Fruit fly (Drosophila melanogaster) whole organism, adult: ENCODE results near the gene Efr.
A peak's percentile ranks its signal among the peaks of the same experiment; 100 is the strongest.

Source experiments
- CG11617 ChIP-seq: fragments of 200-800 bp; sonication (Bioruptor generic); optimal IDR thresholded peaks from 2 replicates; lab custom pipeline; 2017; ENCODE audit warnings: mild to moderate bottlenecking, missing biosample characterization, missing genetic modification reagents, missing genetic modification characterization
- CG12768 ChIP-seq: fragments of 200-800 bp; sonication (Bioruptor generic); optimal IDR thresholded peaks from 2 replicates; lab custom pipeline; 2017; ENCODE audit warnings: missing biosample characterization, missing genetic modification characterization, mild to moderate bottlenecking, moderate library complexity, missing genetic modification reagents
- CG14711 ChIP-seq: fragments of 200-800 bp; sonication (Bioruptor generic); optimal IDR thresholded peaks from 2 replicates; lab custom pipeline; 2018; ENCODE audit warnings: missing biosample characterization, mild to moderate bottlenecking, missing genetic modification characterization, moderate library complexity
- CG1620 ChIP-seq: fragments of 200-800 bp; sonication (Bioruptor generic); optimal IDR thresholded peaks from 2 replicates; lab custom pipeline; 2016; ENCODE audit warnings: missing biosample characterization, missing genetic modification characterization
- CG33017 ChIP-seq: fragments of 200-800 bp; sonication (Bioruptor generic); optimal IDR thresholded peaks from 2 replicates; lab custom pipeline; 2018; ENCODE audit warnings: missing biosample characterization, mild to moderate bottlenecking, missing genetic modification characterization, moderate library complexity
- CG5204 ChIP-seq: fragments of 200-800 bp; sonication (Bioruptor generic); optimal IDR thresholded peaks from 2 replicates; lab custom pipeline; 2016; ENCODE audit warnings: missing biosample characterization, missing genetic modification characterization
- CG7045 ChIP-seq: fragments of 200-800 bp; sonication (Bioruptor generic); optimal IDR thresholded peaks from 2 replicates; lab custom pipeline; 2017; ENCODE audit warnings: missing biosample characterization, mild to moderate bottlenecking, missing genetic modification characterization
- CG7101 ChIP-seq: fragments of 200-800 bp; sonication (Bioruptor generic); optimal IDR thresholded peaks from 2 replicates; lab custom pipeline; 2018; ENCODE audit warnings: missing biosample characterization, mild to moderate bottlenecking, missing genetic modification characterization, moderate library complexity
- Clk ChIP-seq: fragments of 200-800 bp; sonication (Bioruptor generic); optimal IDR thresholded peaks from 2 replicates; lab custom pipeline; 2017; ENCODE audit warnings: missing biosample characterization, missing genetic modification characterization
- Crg-1 ChIP-seq: fragments of 200-800 bp; sonication (Bioruptor generic); optimal IDR thresholded peaks from 2 replicates; lab custom pipeline; 2016; ENCODE audit warnings: missing biosample characterization, missing genetic modification characterization
- Hr96 ChIP-seq: fragments of 200-800 bp; sonication (Bioruptor generic); optimal IDR thresholded peaks from 2 replicates; lab custom pipeline; 2016; ENCODE audit warnings: missing biosample characterization, missing genetic modification characterization
- Mnt ChIP-seq: fragments of 200-800 bp; sonication (Bioruptor generic); optimal IDR thresholded peaks from 2 replicates; lab custom pipeline; 2016; ENCODE audit warnings: missing biosample characterization, mild to moderate bottlenecking, missing genetic modification characterization
- bab1 ChIP-seq: fragments of 200-800 bp; sonication (Bioruptor generic); optimal IDR thresholded peaks from 3 replicates; lab custom pipeline; 2019; ENCODE audit warnings: missing biosample characterization, mild to moderate bottlenecking, missing genetic modification characterization, moderate library complexity
- cic ChIP-seq: fragments of 200-800 bp; sonication (Bioruptor generic); optimal IDR thresholded peaks from 2 replicates; lab custom pipeline; 2017; ENCODE audit warnings: missing biosample characterization, mild to moderate bottlenecking, missing genetic modification characterization, moderate library complexity
- cnc ChIP-seq, 2 experiments: fragments of >200 bp; optimal IDR thresholded peaks; 2 replicates each; lab custom pipeline; 2017
- kay ChIP-seq: fragments of 200-800 bp; sonication (Bioruptor generic); peaks from one replicate; lab custom pipeline; 2016; ENCODE audit warnings: missing biosample characterization, missing genetic modification characterization, borderline replicate concordance
- ovo ChIP-seq: fragments of 200-800 bp; sonication (Bioruptor generic); optimal IDR thresholded peaks from 2 replicates; lab custom pipeline; 2016; ENCODE audit warnings: missing biosample characterization, missing genetic modification characterization
- pad ChIP-seq: fragments of 200-800 bp; sonication (Bioruptor generic); optimal IDR thresholded peaks from 3 replicates; lab custom pipeline; 2017; ENCODE audit warnings: missing biosample characterization, missing genetic modification characterization, mild to moderate bottlenecking, moderate library complexity, missing genetic modification reagents
- tj ChIP-seq: fragments of 200-800 bp; sonication (Bioruptor generic); optimal IDR thresholded peaks from 3 replicates; lab custom pipeline; 2017; ENCODE audit warnings: missing biosample characterization, mild to moderate bottlenecking, missing genetic modification characterization, moderate library complexity
- toe ChIP-seq: fragments of 200-800 bp; sonication (Bioruptor generic); optimal IDR thresholded peaks from 2 replicates; lab custom pipeline; 2016; ENCODE audit warnings: missing biosample characterization, missing genetic modification characterization

Gene Efr

dm6 chrX:6199791-6200190, 20.0 kb upstream of the Efr start, which contains the start of gene CG43090:
CG43090 (minus strand) TSS chrX:6199891.
- TF ChIP-seq cic (GFP tag; lab: Kevin White, UChicago): no peak
- no peak for TF ChIP-seq CG33017
- TF ChIP-seq Hr96 (GFP tag; lab: Kevin White, UChicago): no peak
- no peak for TF ChIP-seq CG12768 (GFP tag; lab: Kevin White, UChicago)
- no peak for TF ChIP-seq toe (GFP tag; lab: Kevin White, UChicago)
- TF ChIP-seq CG14711 (tag; lab: Kevin White, UChicago): no peak
- no peak for TF ChIP-seq CG1620 (GFP tag; lab: Kevin White, UChicago)
- no peak for TF ChIP-seq tj (GFP tag; lab: Kevin White, UChicago)
- TF ChIP-seq CG7101: no peak
- TF ChIP-seq ovo (GFP tag; lab: Kevin White, UChicago): no peak
- no peak for TF ChIP-seq Clk

DNA sequence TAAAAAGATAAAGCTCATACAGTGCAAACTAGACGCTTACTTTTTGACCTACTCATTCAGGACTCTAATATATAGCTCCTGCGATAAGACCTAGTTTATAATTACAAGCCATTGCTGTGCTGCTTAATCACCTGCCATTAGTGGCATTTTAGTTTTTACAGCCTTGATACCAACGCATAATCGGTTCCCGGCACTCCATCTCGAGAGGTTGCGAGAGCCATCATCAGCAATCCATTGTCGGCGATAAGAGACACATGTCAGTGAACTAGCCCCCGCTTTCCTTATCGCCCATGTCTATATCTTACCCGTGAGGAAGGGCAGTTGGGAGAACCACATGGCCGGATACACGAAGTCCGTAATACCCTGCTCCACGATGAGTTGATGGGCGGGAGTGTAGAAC, 18.3 kb upstream of the Efr start:
- TF ChIP-seq CG33017 (no peak), CG7101 (no peak), CG1620 (GFP tag; lab: Kevin White, UChicago) (no peak), toe (GFP tag; lab: Kevin White, UChicago) (no peak), cnc (optimal IDR thresholded peaks at IDR 0.05; lab: Kevin White, UChicago) (no peak), Crg-1 (GFP tag; lab: Kevin White, UChicago) (no peak), ovo (GFP tag; lab: Kevin White, UChicago) (no peak)

dm6 chrX:6202509-6202979, 17.2 kb upstream of the Efr start, which contains the start of gene vanin-like:
vanin-like (minus strand) TSS chrX:6202559.
- TF ChIP-seq cnc (optimal IDR thresholded peaks at IDR 0.05; lab: Kevin White, UChicago) (peak in 1 of 2 experiments; percentile 1), Crg-1 (GFP tag; lab: Kevin White, UChicago) (no peak)

DNA sequence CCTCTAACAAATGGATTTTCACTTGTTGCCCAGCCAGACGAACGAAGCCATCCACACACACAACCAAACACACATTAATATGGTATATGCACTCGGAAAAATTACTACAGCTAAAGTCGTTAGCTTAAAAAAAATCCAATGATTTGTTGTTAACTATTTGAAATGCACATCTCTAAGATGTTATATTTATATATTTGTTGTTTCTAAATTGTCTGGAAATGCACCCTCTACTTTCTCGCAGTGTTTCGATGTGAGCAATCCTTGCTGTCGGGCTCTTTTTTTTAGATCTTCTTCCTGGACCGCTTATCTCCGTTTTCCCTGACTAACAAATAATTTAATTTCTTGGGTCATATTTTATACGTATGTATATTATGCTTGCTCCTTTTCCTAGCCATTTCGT, 14.7 kb upstream of the Efr start:
- TF ChIP-seq CG12768 (GFP tag; lab: Kevin White, UChicago) (no peak), cnc (optimal IDR thresholded peaks at IDR 0.05; lab: Kevin White, UChicago) (no peak), CG7045 (GFP tag; lab: Kevin White, UChicago) (no peak)

DNA sequence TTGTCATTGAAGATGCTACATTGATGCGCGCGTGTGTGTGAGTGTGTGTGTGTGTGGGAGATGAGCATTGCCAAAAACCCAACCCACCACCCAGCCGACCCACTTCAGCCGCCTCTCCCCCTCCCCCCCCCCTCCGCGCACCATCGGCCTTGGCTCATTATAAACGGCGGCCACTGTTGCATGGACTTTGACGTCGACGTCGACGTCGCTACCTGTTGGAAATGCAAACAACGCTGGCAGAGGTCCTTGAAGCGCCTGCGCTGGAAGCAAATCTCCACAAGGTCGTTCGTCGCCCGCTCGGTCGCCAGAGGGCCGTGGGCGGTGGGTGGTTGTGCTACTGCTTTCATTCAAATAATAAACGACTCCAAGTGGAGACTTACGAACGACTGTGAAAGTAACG, 3.1 kb upstream of the Efr start:
- TF ChIP-seq CG5204: no peak
- no peak for TF ChIP-seq tj (GFP tag; lab: Kevin White, UChicago)
- TF ChIP-seq pad: no peak
- TF ChIP-seq toe (GFP tag; lab: Kevin White, UChicago): no peak
- TF ChIP-seq ovo (GFP tag; lab: Kevin White, UChicago): no peak
- TF ChIP-seq Mnt: no peak
- no peak for TF ChIP-seq kay (GFP tag; lab: Kevin White, UChicago)
- no peak for TF ChIP-seq CG14711 (tag; lab: Kevin White, UChicago)

- TF ChIP-seq toe (GFP tag; lab: Kevin White, UChicago): no peak
These were observed 530 bp upstream of the Efr start, which contains the start of gene Btnd for dm6 chrX:6219227-6219626. Btnd (minus strand) TSS chrX:6219327.

DNA sequence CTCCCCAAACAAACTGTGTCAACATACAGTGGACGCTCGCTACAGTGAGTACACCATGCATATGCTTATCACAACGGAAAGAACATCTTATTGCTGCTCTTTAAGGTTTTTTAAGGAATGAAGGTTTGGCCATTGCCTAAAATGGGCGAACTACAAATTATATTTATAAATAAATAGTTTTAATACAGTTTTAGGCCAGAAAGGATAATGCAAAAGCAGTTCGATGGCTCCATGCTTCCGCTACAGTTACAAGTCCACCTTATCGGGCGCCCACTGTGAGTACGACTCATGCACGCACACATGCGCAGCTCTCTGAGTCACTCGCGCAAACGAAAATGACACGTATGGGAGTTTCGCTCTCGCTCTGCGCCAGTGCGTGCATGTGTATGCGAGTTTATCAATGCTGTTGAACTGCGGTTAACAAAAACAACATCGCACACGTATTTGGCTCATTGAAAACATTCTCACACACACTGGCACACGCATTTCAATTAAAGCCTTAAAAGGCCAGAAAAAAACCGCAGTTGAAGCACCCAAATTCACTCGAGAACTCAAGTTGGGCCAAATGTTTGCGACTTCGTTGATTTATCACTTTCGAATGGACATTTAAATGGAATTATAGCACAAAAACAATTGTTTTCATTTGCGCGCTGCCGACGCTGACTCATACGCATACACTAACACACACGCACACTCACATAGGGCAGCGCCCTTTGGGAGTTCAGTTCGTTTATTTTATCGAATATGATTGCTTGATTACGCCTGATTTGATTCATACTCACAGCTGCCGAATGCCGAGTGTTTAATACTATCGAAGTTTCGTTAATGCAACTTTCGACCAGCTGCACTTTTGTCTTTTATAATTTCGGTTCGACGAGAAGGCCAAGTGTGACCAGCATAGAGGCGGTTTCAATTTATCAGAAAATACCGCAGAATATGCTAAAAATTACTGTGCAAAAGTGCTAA, 4.8 kb downstream of the Efr start, which contains the start of gene sqh:
TSS of gene sqh (minus strand) at position 916 of the 966 bp plus-strand sequence.
- TF ChIP-seq CG7045 (GFP tag; lab: Kevin White, UChicago): peak; percentile 82
- TF ChIP-seq Clk: peak; percentile 74
- peak; percentile 98 for TF ChIP-seq tj (GFP tag; lab: Kevin White, UChicago)
- peak; percentile 89 for TF ChIP-seq ovo (GFP tag; lab: Kevin White, UChicago)
- peak; percentile 99 for TF ChIP-seq kay (GFP tag; lab: Kevin White, UChicago)
- no peak for TF ChIP-seq CG5204
- peak; percentile 75 for TF ChIP-seq cic (GFP tag; lab: Kevin White, UChicago)
- peak; percentile 85 for TF ChIP-seq pad
- no peak for TF ChIP-seq cnc (optimal IDR thresholded peaks at IDR 0.05; lab: Kevin White, UChicago)
- peak; percentile 86 for TF ChIP-seq CG33017
- no peak for TF ChIP-seq toe (GFP tag; lab: Kevin White, UChicago)
- TF ChIP-seq CG7101: peak; percentile 96
- TF ChIP-seq CG12768 (GFP tag; lab: Kevin White, UChicago): peak; percentile 84
- TF ChIP-seq Crg-1 (GFP tag; lab: Kevin White, UChicago): peak; percentile 76
- TF ChIP-seq Hr96 (GFP tag; lab: Kevin White, UChicago): no peak
- peak; percentile 97 for TF ChIP-seq CG11617
- TF ChIP-seq bab1 (GFP tag; lab: Kevin White, UChicago): peak; percentile 95
- TF ChIP-seq CG14711 (tag; lab: Kevin White, UChicago): peak; percentile 83
- TF ChIP-seq CG1620 (GFP tag; lab: Kevin White, UChicago): peak; percentile 80
- peak; percentile 91 for TF ChIP-seq Mnt
